Worm (Caenorhabditis elegans): ENCODE results near the gene C01B10.9.

Gene C01B10.9

ce11 chrIV:6602376-6602775 is 29.6 kb upstream of the C01B10.9 start, which contains the start of gene F15B10.3:
Gene F15B10.3 (plus strand): TSS chrIV:6602676.
- no peak for TF ChIP-seq elt-2 (tag; optimal IDR thresholded peaks at IDR 0.05)

- TF ChIP-seq efl-1 (optimal IDR thresholded peaks at IDR 0.05) (no peak), efl-1 (GFP tag; optimal IDR thresholded peaks at IDR 0.05 in 1 of 2) (peak in 1 of 2 experiments; percentile 43), tlp-1 (tag; optimal IDR thresholded peaks at IDR 0.05) (no peak)
Observed at ce11 chrIV:6603549-6603948, 28.5 kb upstream of the C01B10.9 start.

DNA sequence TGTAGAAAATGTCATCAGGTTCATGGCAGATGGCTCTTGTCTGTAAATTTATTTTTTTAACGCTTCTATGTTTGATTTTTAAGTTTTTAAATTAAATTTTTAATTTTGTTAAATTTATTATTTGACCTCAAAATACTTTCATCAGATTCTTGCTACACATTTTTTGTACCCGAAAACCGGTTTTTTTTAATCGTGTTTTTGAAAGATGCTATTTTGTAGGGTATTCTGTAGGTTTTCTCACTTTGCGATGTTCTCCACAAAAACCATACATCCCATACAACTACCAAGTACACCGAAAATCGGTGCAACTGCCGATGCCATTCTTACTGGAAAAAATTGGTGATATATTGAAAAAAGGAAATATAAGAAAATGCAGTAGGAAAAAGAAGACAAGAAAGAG is 26.2 kb upstream of the C01B10.9 start, which contains the start of gene nstp-2:
Gene nstp-2, minus strand, starts transcription at position 326 of the 400 bp plus-strand sequence.
- TF ChIP-seq grh-1 (GFP tag; IDR thresholded peaks at IDR 0.05), result peak; percentile 63
- peak; percentile 61 for TF ChIP-seq nhr-85 (tag)
- TF ChIP-seq C34B4.2 (tag; optimal IDR thresholded peaks at IDR 0.05), result no peak

DNA sequence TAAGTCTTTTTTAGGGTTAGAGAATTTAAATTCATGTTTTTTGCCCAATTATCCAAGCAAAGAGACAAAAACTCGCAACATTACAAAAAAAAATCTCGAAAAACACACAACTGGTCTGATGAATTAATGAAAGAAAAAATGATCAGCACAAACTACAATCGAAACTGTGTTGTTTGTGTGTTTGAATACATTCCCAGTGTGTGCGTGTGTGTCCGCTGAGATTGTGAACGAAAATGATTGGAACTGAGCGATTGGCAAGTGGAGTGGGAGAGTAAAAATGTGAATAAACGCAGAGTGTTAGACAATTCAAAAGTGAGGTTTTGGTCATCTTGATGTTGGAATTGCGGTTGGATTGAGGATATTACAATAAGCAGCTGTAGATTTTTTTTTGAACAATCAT is 25.4 kb upstream of the C01B10.9 start:
- TF ChIP-seq snu-23 (GFP tag; optimal IDR thresholded peaks at IDR 0.05), result peak; percentile 12
- TF ChIP-seq blmp-1 (tag; optimal IDR thresholded peaks at IDR 0.05), result peak; percentile 48
- TF ChIP-seq efl-1 (optimal IDR thresholded peaks at IDR 0.05), result no peak
- peak in 1 of 2 experiments; percentile 62 for TF ChIP-seq efl-1 (GFP tag; optimal IDR thresholded peaks at IDR 0.05 in 1 of 2)
- no peak for TF ChIP-seq lir-3 (tag; optimal IDR thresholded peaks at IDR 0.05; ENCODE audit: poor library complexity)
- peak; percentile 56 for TF ChIP-seq lin-14 (GFP tag; optimal IDR thresholded peaks at IDR 0.05)
- no peak for TF ChIP-seq grh-1 (GFP tag; IDR thresholded peaks at IDR 0.05)

- TF ChIP-seq elt-3 (tag; optimal IDR thresholded peaks at IDR 0.05) (peak in 1 of 6 experiments; percentile 33), F16B12.6 (tag; optimal IDR thresholded peaks at IDR 0.05) (no peak), nhr-85 (tag) (peak; percentile 60), vab-15 (tag; optimal IDR thresholded peaks at IDR 0.05) (no peak)
Observed at ce11 chrIV:6607059-6607458, 25.0 kb upstream of the C01B10.9 start.

DNA sequence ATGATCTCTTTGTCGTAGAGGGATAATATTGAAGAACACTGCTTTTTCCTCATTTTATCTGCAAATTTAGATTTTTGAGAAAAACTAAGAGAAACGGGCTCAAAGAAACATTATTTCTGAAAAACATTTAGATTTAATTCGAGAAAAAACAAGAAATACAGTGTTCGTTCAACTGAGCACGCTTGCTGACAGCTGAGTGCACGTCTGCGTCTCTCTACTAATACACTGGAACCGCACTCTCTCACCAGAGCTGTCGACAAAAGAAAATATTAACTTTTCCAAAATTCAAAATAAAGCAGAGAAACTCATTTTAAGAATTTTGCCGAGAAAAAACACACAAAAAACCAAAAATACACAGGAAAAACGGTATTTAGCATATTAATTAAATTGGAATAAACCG is 18.7 kb upstream of the C01B10.9 start, which contains the start of gene drh-1:
Gene drh-1, minus strand, starts transcription at position 58 of the 400 bp plus-strand sequence.
- TF ChIP-seq nhr-237 (tag; optimal IDR thresholded peaks at IDR 0.05), result no peak
- no peak for TF ChIP-seq mef-2 (tag; optimal IDR thresholded peaks at IDR 0.05)
- TF ChIP-seq lin-35 (GFP tag; optimal IDR thresholded peaks at IDR 0.05), result peak in 1 of 2 experiments; percentile 6
- no peak for TF ChIP-seq pqm-1 (tag; optimal IDR thresholded peaks at IDR 0.05)
- TF ChIP-seq lin-14 (GFP tag; optimal IDR thresholded peaks at IDR 0.05), result peak; percentile 50
- TF ChIP-seq elt-2 (tag; optimal IDR thresholded peaks at IDR 0.05), result no peak
- no peak for TF ChIP-seq hlh-17 (GFP tag; optimal IDR thresholded peaks at IDR 0.05; ENCODE audit: borderline replicate concordance)
- TF ChIP-seq nhr-20 (tag; optimal IDR thresholded peaks at IDR 0.05), result no peak
- no peak for TF ChIP-seq sox-4 (tag; optimal IDR thresholded peaks at IDR 0.05)
- TF ChIP-seq efl-1 (optimal IDR thresholded peaks at IDR 0.05), result peak; percentile 19 to 29
- TF ChIP-seq efl-1 (GFP tag; optimal IDR thresholded peaks at IDR 0.05 in 1 of 2), result no peak
- TF ChIP-seq tlp-1 (tag; optimal IDR thresholded peaks at IDR 0.05), result no peak
- no peak for TF ChIP-seq fkh-8 (tag; optimal IDR thresholded peaks at IDR 0.05)
- no peak for TF ChIP-seq pax-3 (tag; optimal IDR thresholded peaks at IDR 0.05)
- TF ChIP-seq dpl-1 (GFP tag; optimal IDR thresholded peaks at IDR 0.05), result peak in 1 of 3 experiments; percentile 30
- TF ChIP-seq ceh-90 (tag; optimal IDR thresholded peaks at IDR 0.05), result no peak
- TF ChIP-seq ceh-82 (tag; optimal IDR thresholded peaks at IDR 0.05), result no peak
- no peak for TF ChIP-seq jun-1 (tag; optimal IDR thresholded peaks at IDR 0.05)
- peak in 1 of 2 experiments; percentile 52 for TF ChIP-seq lsy-2 (tag; optimal IDR thresholded peaks at IDR 0.05)
- TF ChIP-seq egl-13 (tag; optimal IDR thresholded peaks at IDR 0.05), result no peak
- no peak for TF ChIP-seq aha-1 (tag; optimal IDR thresholded peaks at IDR 0.05)
- TF ChIP-seq dsc-1 (tag; optimal IDR thresholded peaks at IDR 0.05), result no peak
- no peak for TF ChIP-seq unc-86 (tag; optimal IDR thresholded peaks at IDR 0.05)
- TF ChIP-seq unc-30 (tag; optimal IDR thresholded peaks at IDR 0.05), result no peak
- TF ChIP-seq ztf-11 (tag; optimal IDR thresholded peaks at IDR 0.05), result no peak
- no peak for TF ChIP-seq hpl-2 (GFP tag; optimal IDR thresholded peaks at IDR 0.05)
- no peak for TF ChIP-seq mep-1 (tag; optimal IDR thresholded peaks at IDR 0.05)
- TF ChIP-seq sup-37 (GFP tag; optimal IDR thresholded peaks at IDR 0.05), result no peak
- TF ChIP-seq swsn-7 (tag; optimal IDR thresholded peaks at IDR 0.05), result no peak
- TF ChIP-seq zag-1 (tag; optimal IDR thresholded peaks at IDR 0.05), result no peak
- TF ChIP-seq lin-15B (tag; optimal IDR thresholded peaks at IDR 0.05), result no peak
